Worm (Caenorhabditis elegans) whole organism, young adult: Measurements from ENCODE around the gene Y53C12A.11.

Experiments
- B0035.1 ChIP-seq: sonication (generic microtip); optimal IDR thresholded peaks from 2 replicates; lab custom pipeline; 2016; ENCODE audit warnings: missing genetic modification characterization, mild to moderate bottlenecking, missing compliant biosample characterization, missing genotype, missing genetic modification reagents
- F22D6.2 ChIP-seq: sonication (generic microtip); optimal IDR thresholded peaks from 2 replicates; lab custom pipeline; 2016; ENCODE audit warnings: mild to moderate bottlenecking, missing genetic modification characterization, missing compliant biosample characterization
- F23B12.7 ChIP-seq: sonication (generic microtip); optimal IDR thresholded peaks from 2 replicates; lab custom pipeline; 2017; ENCODE audit warnings: missing genetic modification characterization, mild to moderate bottlenecking, missing compliant biosample characterization, antibody characterized with exemption, moderate library complexity; ENCODE audit not compliant: insufficient read depth
- F33H1.4 ChIP-seq: fragments of 200-800 bp; sonication (Bioruptor generic); IDR thresholded peaks from 2 replicates; pipeline ENCODE4 v1.3.6; 2022; ENCODE audit warnings: missing genetic modification reagents, missing genetic modification characterization, missing compliant biosample characterization
- F37B4.10 ChIP-seq: fragments of 200-800 bp; sonication (Bioruptor generic); IDR thresholded peaks from 2 replicates; pipeline ENCODE4 v1.3.6; 2022; ENCODE audit warnings: missing genetic modification characterization, missing compliant biosample characterization
- F49E8.2 ChIP-seq: sonication (generic microtip); optimal IDR thresholded peaks from 3 replicates; lab custom pipeline; 2017; ENCODE audit warnings: missing genetic modification characterization, mild to moderate bottlenecking, missing compliant biosample characterization, antibody characterized with exemption, moderate library complexity; ENCODE audit not compliant: insufficient read depth
- F57A8.1 ChIP-seq: fragments of 200-800 bp; sonication (Bioruptor generic); optimal IDR thresholded peaks from 2 replicates; lab custom pipeline; 2018; ENCODE audit warnings: mild to moderate bottlenecking, missing genetic modification characterization, moderate library complexity, missing compliant biosample characterization
- Y53G8AR.9 ChIP-seq: fragments of 200-800 bp; sonication (Bioruptor generic); conservative IDR thresholded peaks from 2 replicates; pipeline ENCODE4 v1.3.6; 2022; ENCODE audit warnings: missing genetic modification reagents, missing genetic modification characterization, missing compliant biosample characterization
- Y56A3A.18 ChIP-seq: fragments of 200-800 bp; sonication (Bioruptor generic); IDR thresholded peaks from 2 replicates; pipeline ENCODE4 v1.3.6; 2022; ENCODE audit warnings: missing genetic modification reagents, missing genetic modification characterization, missing compliant biosample characterization
- aptf-2 ChIP-seq: fragments of 200-800 bp; sonication (Bioruptor generic); conservative IDR thresholded peaks from 2 replicates; pipeline ENCODE4 v1.3.6; 2022; ENCODE audit warnings: missing genetic modification reagents, missing genetic modification characterization, missing compliant biosample characterization
- atf-7 ChIP-seq: sonication (generic microtip); optimal IDR thresholded peaks from 2 replicates; lab custom pipeline; 2017; ENCODE audit warnings: mild to moderate bottlenecking, missing genetic modification characterization, missing compliant biosample characterization
- attf-5 ChIP-seq: fragments of 200-800 bp; sonication (Bioruptor generic); optimal IDR thresholded peaks from 2 replicates; lab custom pipeline; 2018; ENCODE audit warnings: mild to moderate bottlenecking, missing genetic modification characterization, missing compliant biosample characterization
- attf-6 ChIP-seq: fragments of 200-800 bp; sonication (Bioruptor generic); IDR thresholded peaks from 2 replicates; pipeline ENCODE4 v1.3.6; 2022; ENCODE audit warnings: missing genetic modification reagents, missing genetic modification characterization, missing compliant biosample characterization
- bed-2 ChIP-seq: fragments of 200-800 bp; sonication (Bioruptor generic); IDR thresholded peaks from 2 replicates; pipeline ENCODE4 v1.3.6; 2022; ENCODE audit warnings: missing genetic modification reagents, missing genetic modification characterization, missing compliant biosample characterization
- cebp-1 ChIP-seq, 2 experiments: fragments of 200-800 bp in 1 of 2; sonication (Bioruptor generic) in 1 of 2; sonication (generic microtip) in 1 of 2; IDR thresholded peaks in 1 of 2; optimal IDR thresholded peaks in 1 of 2; 2 replicates each; pipeline versions ENCODE4 v1.3.6 to Lab custom; 2017 to 2022; ENCODE audit warnings: missing compliant biosample characterization in 2 of 2, missing genetic modification characterization in 2 of 2, mild to moderate bottlenecking in 1 of 2, missing genetic modification reagents in 1 of 2, moderate library complexity in 1 of 2
- ceh-79 ChIP-seq: sonication (generic microtip); optimal IDR thresholded peaks from 2 replicates; lab custom pipeline; 2017; ENCODE audit warnings: mild to moderate bottlenecking, missing genetic modification characterization, missing compliant biosample characterization
- dpl-1 ChIP-seq: fragments of 150-350 bp; optimal IDR thresholded peaks from 2 replicates; lab custom pipeline; 2014; ENCODE audit warnings: missing biosample characterization, missing genetic modification reagents, missing genetic modification characterization
- efl-1 ChIP-seq: fragments of 150-350 bp; optimal IDR thresholded peaks from 2 replicates; lab custom pipeline; 2014; ENCODE audit warnings: missing biosample characterization, missing genetic modification reagents, missing genetic modification characterization
- egl-18 ChIP-seq: fragments of 200-800 bp; sonication (Bioruptor generic); IDR thresholded peaks from 2 replicates; pipeline ENCODE4 v1.3.6; 2022; ENCODE audit warnings: missing genetic modification reagents, missing genetic modification characterization, missing compliant biosample characterization
- ekl-4 ChIP-seq: fragments of 200-800 bp; sonication (Bioruptor generic); IDR thresholded peaks from 2 replicates; pipeline ENCODE4 v1.3.6; 2022; ENCODE audit warnings: missing genetic modification reagents, missing genetic modification characterization, missing compliant biosample characterization
- ets-4 ChIP-seq: fragments of 200-800 bp; sonication (Bioruptor generic); optimal IDR thresholded peaks from 2 replicates; lab custom pipeline; 2018; ENCODE audit warnings: mild to moderate bottlenecking, missing genetic modification characterization, missing compliant biosample characterization
- him-1 ChIP-seq: sonication (generic microtip); optimal IDR thresholded peaks from 2 replicates; lab custom pipeline; 2016; ENCODE audit warnings: missing genotype, missing genetic modification reagents, missing genetic modification characterization, missing compliant biosample characterization
- hmg-1.2 ChIP-seq: fragments of 200-800 bp; sonication (Bioruptor generic); IDR thresholded peaks from 2 replicates; pipeline ENCODE4 v1.3.6; 2022; ENCODE audit warnings: missing genetic modification reagents, missing genetic modification characterization, missing compliant biosample characterization
- hsf-1 ChIP-seq: fragments of 200-800 bp; sonication (Bioruptor generic); IDR thresholded peaks from 2 replicates; pipeline ENCODE4 v1.3.6; 2022; ENCODE audit warnings: missing genetic modification reagents, missing genetic modification characterization, missing compliant biosample characterization
- lin-26 ChIP-seq: fragments of 200-800 bp; sonication (Bioruptor generic); IDR thresholded peaks from 2 replicates; pipeline ENCODE4 v1.3.6; 2022; ENCODE audit warnings: missing genetic modification reagents, missing genetic modification characterization, missing compliant biosample characterization
- lin-54 ChIP-seq: fragments of 200-800 bp; sonication (Bioruptor generic); optimal IDR thresholded peaks from 2 replicates; lab custom pipeline; 2018; ENCODE audit warnings: mild to moderate bottlenecking, missing genetic modification characterization, missing compliant biosample characterization
- lsl-1 ChIP-seq: fragments of 200-800 bp; sonication (Bioruptor generic); optimal IDR thresholded peaks from 2 replicates; lab custom pipeline; 2018; ENCODE audit warnings: mild to moderate bottlenecking, missing genetic modification characterization, moderate library complexity, missing compliant biosample characterization
- madf-6 ChIP-seq: fragments of 200-800 bp; sonication (Bioruptor generic); IDR thresholded peaks from 2 replicates; pipeline ENCODE4 v1.3.6; 2022; ENCODE audit warnings: missing genetic modification reagents, missing genetic modification characterization, missing compliant biosample characterization
- madf-8 ChIP-seq: fragments of 200-800 bp; sonication (Bioruptor generic); conservative IDR thresholded peaks from 2 replicates; pipeline ENCODE4 v1.3.6; 2022; ENCODE audit warnings: missing genetic modification reagents, missing genetic modification characterization, missing compliant biosample characterization
- nfya-2 ChIP-seq: fragments of 200-800 bp; sonication (Bioruptor generic); IDR thresholded peaks from 2 replicates; pipeline ENCODE4 v1.3.6; 2022; ENCODE audit warnings: missing genetic modification reagents, missing genetic modification characterization, missing compliant biosample characterization
- nfyb-1 ChIP-seq: fragments of 200-800 bp; sonication (Bioruptor generic); IDR thresholded peaks from 2 replicates; pipeline ENCODE4 v1.3.6; 2022; ENCODE audit warnings: missing genetic modification reagents, missing genetic modification characterization, missing compliant biosample characterization
- nhr-120 ChIP-seq: fragments of 200-800 bp; sonication (Bioruptor generic); IDR thresholded peaks from 2 replicates; pipeline ENCODE4 v1.3.6; 2022; ENCODE audit warnings: missing genetic modification characterization, missing compliant biosample characterization
- pha-4 ChIP-seq: fragments of 150-350 bp; sonication (generic microtip); optimal IDR thresholded peaks from 2 replicates; lab custom pipeline; 2014; ENCODE audit warnings: missing biosample characterization, missing genetic modification reagents, missing genetic modification characterization
- rcor-1 ChIP-seq: fragments of 200-800 bp; sonication (Bioruptor generic); IDR thresholded peaks from 2 replicates; pipeline ENCODE4 v1.3.6; 2022; ENCODE audit warnings: missing genetic modification reagents, missing genetic modification characterization, missing compliant biosample characterization
- rpc-1 ChIP-seq, 2 experiments: fragments of 150-350 bp in 1 of 2; sonication (generic microtip) in 1 of 2; optimal IDR thresholded peaks; 2 replicates each; lab custom pipeline; 2014 to 2018; ENCODE audit warnings: missing biosample characterization in 1 of 2, missing genetic modification characterization in 1 of 2, missing genetic modification reagents in 1 of 2, missing genotype in 1 of 2
- sea-2 ChIP-seq: fragments of 200-800 bp; sonication (Bioruptor generic); IDR thresholded peaks from 2 replicates; pipeline ENCODE4 v1.3.6; 2022; ENCODE audit warnings: missing genetic modification characterization, missing compliant biosample characterization
- snpc-1.1 ChIP-seq: sonication (generic microtip); optimal IDR thresholded peaks from 2 replicates; lab custom pipeline; 2017; ENCODE audit warnings: missing genetic modification characterization, mild to moderate bottlenecking, missing compliant biosample characterization, antibody characterized with exemption, moderate library complexity, missing genotype, missing genetic modification reagents; ENCODE audit not compliant: insufficient read depth
- snpc-4 ChIP-seq, 5 experiments: fragments of 150-350 bp in 1 of 5; sonication (generic microtip) in 4 of 5; optimal IDR thresholded peaks; 2 replicates each; lab custom pipeline; 2014 to 2018; ENCODE audit warnings: missing genetic modification characterization in 5 of 5, missing biosample characterization in 3 of 5, antibody characterized with exemption in 2 of 5, mild to moderate bottlenecking in 2 of 5, missing compliant biosample characterization in 2 of 5, missing genotype in 2 of 5, moderate library complexity in 2 of 5, missing genetic modification reagents in 1 of 5
- somi-1 ChIP-seq: fragments of 200-800 bp; sonication (Bioruptor generic); optimal IDR thresholded peaks from 2 replicates; lab custom pipeline; 2018; ENCODE audit warnings: mild to moderate bottlenecking, missing genetic modification characterization, missing compliant biosample characterization
- unc-62 ChIP-seq: fragments of 150-350 bp; optimal IDR thresholded peaks from 2 replicates; lab custom pipeline; 2014; ENCODE audit warnings: missing biosample characterization, missing genetic modification reagents, missing genetic modification characterization
- xnd-1 ChIP-seq: sonication (generic microtip); optimal IDR thresholded peaks from 2 replicates; lab custom pipeline; 2016; ENCODE audit warnings: missing genotype, missing genetic modification reagents, missing genetic modification characterization, missing compliant biosample characterization
- zfh-2 ChIP-seq: fragments of 200-800 bp; sonication (Bioruptor generic); conservative IDR thresholded peaks from 2 replicates; pipeline ENCODE4 v1.3.6; 2022; ENCODE audit warnings: missing genetic modification reagents, missing genetic modification characterization, missing compliant biosample characterization
- zim-3 ChIP-seq: sonication (generic microtip); optimal IDR thresholded peaks from 2 replicates; lab custom pipeline; 2017; ENCODE audit warnings: mild to moderate bottlenecking, missing genetic modification characterization, moderate library complexity, missing compliant biosample characterization
- ztf-25 ChIP-seq: fragments of 200-800 bp; sonication (Bioruptor generic); IDR thresholded peaks from 2 replicates; pipeline ENCODE4 v1.3.6; 2022; ENCODE audit warnings: missing genetic modification reagents, missing genetic modification characterization, missing compliant biosample characterization
- ztf-28 ChIP-seq: fragments of 200-800 bp; sonication (Bioruptor generic); IDR thresholded peaks from 2 replicates; pipeline ENCODE4 v1.3.6; 2022; ENCODE audit warnings: missing genetic modification reagents, missing genetic modification characterization, missing compliant biosample characterization
- ztf-6 ChIP-seq: fragments of 200-800 bp; sonication (Bioruptor generic); IDR thresholded peaks from 2 replicates; pipeline ENCODE4 v1.3.6; 2022; ENCODE audit warnings: missing genetic modification reagents, missing genetic modification characterization, missing compliant biosample characterization

Y53C12A.11 gene

DNA sequence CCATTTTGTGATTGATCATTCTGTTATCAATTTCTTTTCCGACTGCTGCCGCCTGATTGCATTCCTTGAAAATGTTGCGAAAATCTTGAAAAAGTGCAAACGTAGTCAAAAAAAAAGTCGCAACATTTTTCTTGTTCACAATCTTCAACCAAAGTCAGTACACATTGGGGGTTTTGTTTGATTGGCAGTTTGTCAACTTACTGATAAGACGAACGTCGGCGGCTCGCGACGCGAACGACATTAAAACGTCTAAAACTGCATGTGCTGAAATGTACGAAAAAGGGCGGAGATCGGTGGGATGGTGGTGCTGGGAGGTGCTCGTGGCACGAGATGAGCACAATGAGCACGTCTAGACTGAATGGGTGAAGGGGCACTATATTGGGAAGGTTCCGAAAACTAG lies 20.3 kb upstream of the Y53C12A.11 start (continued):
- no peak for TF ChIP-seq madf-6 (GFP tag; lab: Robert Waterston, UW)
- TF ChIP-seq zim-3 (tag; lab: Kevin White, UChicago): peak; percentile 30
- TF ChIP-seq dpl-1 (GFP tag; lab: Kevin White, UChicago): no peak
- 0 out of 2 replicates have a peak, but pooled peaks have one; percentile 24 for TF ChIP-seq cebp-1 (GFP tag; IDR thresholded peaks at IDR 0.05; lab: Robert Waterston, UW)
- TF ChIP-seq cebp-1 (tag; optimal IDR thresholded peaks at IDR 0.05; lab: Kevin White, UChicago): peak; percentile 69
- TF ChIP-seq lin-26 (GFP tag; lab: Robert Waterston, UW): no peak
- TF ChIP-seq nfyb-1 (GFP tag; lab: Robert Waterston, UW): 0 out of 2 replicates have a peak, but pooled peaks have one; percentile 24
- no peak for TF ChIP-seq attf-6 (GFP tag; lab: Robert Waterston, UW)
- no peak for TF ChIP-seq F22D6.2 (tag; lab: Kevin White, UChicago)
- no peak for TF ChIP-seq efl-1 (GFP tag; lab: Kevin White, UChicago)
- TF ChIP-seq sea-2 (GFP tag; lab: Robert Waterston, UW): no peak
- TF ChIP-seq pha-4: peak; percentile 56
- TF ChIP-seq ztf-28: no peak
- TF ChIP-seq Y53G8AR.9: no peak; the same call in 1 of the 2 replicates
- TF ChIP-seq him-1 (tag; lab: Kevin White, UChicago): no peak
- no peak for TF ChIP-seq F49E8.2
- no peak for TF ChIP-seq aptf-2 (GFP tag; lab: Robert Waterston, UW)
- TF ChIP-seq atf-7 (tag; lab: Kevin White, UChicago): peak; percentile 23
- no peak for TF ChIP-seq ekl-4 (GFP tag; lab: Robert Waterston, UW)
- TF ChIP-seq Y56A3A.18 (GFP tag; lab: Robert Waterston, UW): 0 out of 2 replicates have a peak, but pooled peaks have one; percentile 40
- 0 out of 2 replicates have a peak, but pooled peaks have one; percentile 30 for TF ChIP-seq F37B4.10 (GFP tag; lab: Robert Waterston, UW)
- peak; percentile 35; the same call in 1 of the 2 replicates for TF ChIP-seq hmg-1.2 (GFP tag; lab: Robert Waterston, UW)
- TF ChIP-seq ztf-6 (GFP tag; lab: Robert Waterston, UW): no peak
- TF ChIP-seq madf-8: no peak
- no peak for TF ChIP-seq nhr-120 (GFP tag; lab: Robert Waterston, UW)
- TF ChIP-seq nfya-2 (GFP tag; lab: Robert Waterston, UW): no peak
- peak; percentile 70 for TF ChIP-seq attf-5 (GFP tag; lab: Kevin White, UChicago)
- peak; percentile 29; the same call in 1 of the 2 replicates for TF ChIP-seq F33H1.4 (GFP tag; lab: Robert Waterston, UW)
- no peak for TF ChIP-seq egl-18 (GFP tag; lab: Robert Waterston, UW)
- TF ChIP-seq snpc-1.1 (tag; lab: Kevin White, UChicago): no peak
- TF ChIP-seq rcor-1 (GFP tag; lab: Robert Waterston, UW): no peak
- TF ChIP-seq snpc-4 (GFP tag; optimal IDR thresholded peaks at IDR 0.05; lab: Kevin White, UChicago): no peak
- TF ChIP-seq snpc-4 (tag; optimal IDR thresholded peaks at IDR 0.05; lab: Kevin White, UChicago): peak in 3 of 4 experiments; percentile 3 to 31 (median 15)
- TF ChIP-seq F23B12.7 (tag; lab: Kevin White, UChicago): no peak
- TF ChIP-seq ceh-79 (tag; lab: Kevin White, UChicago): no peak
- no peak for TF ChIP-seq F57A8.1 (GFP tag; lab: Kevin White, UChicago)
- TF ChIP-seq zfh-2: no peak
- TF ChIP-seq rpc-1 (optimal IDR thresholded peaks at IDR 0.05; lab: Kevin White, UChicago): no peak
- TF ChIP-seq rpc-1 (tag; optimal IDR thresholded peaks at IDR 0.05; lab: Kevin White, UChicago): no peak
- TF ChIP-seq hsf-1 (GFP tag; lab: Robert Waterston, UW): no peak
- TF ChIP-seq somi-1 (GFP tag; lab: Kevin White, UChicago): no peak
- TF ChIP-seq ztf-25 (GFP tag; lab: Robert Waterston, UW): peak; percentile 43; the same call in 1 of the 2 replicates
- no peak for TF ChIP-seq B0035.1
- no peak for TF ChIP-seq xnd-1 (tag; lab: Kevin White, UChicago)
- TF ChIP-seq unc-62 (GFP tag; lab: Kevin White, UChicago): peak; percentile 48
- no peak for TF ChIP-seq bed-2 (GFP tag; lab: Robert Waterston, UW)
- no peak for TF ChIP-seq lin-54 (GFP tag; lab: Kevin White, UChicago)
- TF ChIP-seq ets-4 (GFP tag; lab: Kevin White, UChicago): peak; percentile 42
- TF ChIP-seq lsl-1 (GFP tag; lab: Kevin White, UChicago): no peak
